Worm (Caenorhabditis elegans) whole organism, L1 larva: ENCODE data around the gene kvs-2.
A peak's percentile ranks its signal among the peaks of the same experiment; 100 is the strongest.

Experiments used
- C04F5.9 ChIP-seq: sonication (generic microtip); optimal IDR thresholded peaks from 2 replicates; lab custom pipeline; 2016; ENCODE audit warnings: missing genetic modification characterization, missing compliant biosample characterization
- alr-1 ChIP-seq: fragments of 200-800 bp; sonication (Bioruptor generic); optimal IDR thresholded peaks from 2 replicates; lab custom pipeline; 2018; ENCODE audit warnings: borderline replicate concordance, mild to moderate bottlenecking, missing genetic modification characterization, missing compliant biosample characterization
- aly-2 ChIP-seq: fragments of 150-350 bp; optimal IDR thresholded peaks from 2 replicates; lab custom pipeline; 2014; ENCODE audit warnings: missing biosample characterization, missing genetic modification characterization
- ces-1 ChIP-seq: fragments of 150-350 bp; optimal IDR thresholded peaks from 2 replicates; lab custom pipeline; 2014; ENCODE audit warnings: missing biosample characterization, missing genetic modification reagents, missing genetic modification characterization
- efl-1 ChIP-seq, 4 experiments: fragments of 150-350 bp; optimal IDR thresholded peaks in 3 of 4; peaks in 1 of 4; 1 replicate in 1 of 4; 2 replicates in 3 of 4; lab custom pipeline; 2014; ENCODE audit warnings: missing biosample characterization in 2 of 4, missing genetic modification characterization in 2 of 4, missing genetic modification reagents in 2 of 4
- elt-2 ChIP-seq: sonication (generic microtip); optimal IDR thresholded peaks from 2 replicates; lab custom pipeline; 2016; ENCODE audit warnings: missing genetic modification characterization, mild to moderate bottlenecking, inconsistent platforms, missing compliant biosample characterization, missing genetic modification reagents
- elt-3 ChIP-seq, 6 experiments: fragments of 150-350 bp in 1 of 6; sonication (generic microtip); optimal IDR thresholded peaks; 2 replicates each; lab custom pipeline; 2017 to 2018; ENCODE audit warnings: missing biosample characterization in 6 of 6, missing genetic modification characterization in 6 of 6, inconsistent platforms in 1 of 6
- hlh-4 ChIP-seq: sonication (generic microtip); optimal IDR thresholded peaks from 2 replicates; lab custom pipeline; 2016; ENCODE audit warnings: mild to moderate bottlenecking, missing genetic modification characterization, missing compliant biosample characterization
- jun-1 ChIP-seq: fragments of 150-350 bp; optimal IDR thresholded peaks from 2 replicates; lab custom pipeline; 2014; ENCODE audit warnings: missing biosample characterization, missing genetic modification reagents, missing genetic modification characterization
- lin-14 ChIP-seq: fragments of 200-800 bp; sonication (Bioruptor generic); optimal IDR thresholded peaks from 2 replicates; lab custom pipeline; 2018; ENCODE audit warnings: mild to moderate bottlenecking, missing genetic modification characterization, moderate library complexity, missing compliant biosample characterization
- lin-35 ChIP-seq, 2 experiments: fragments of 150-350 bp; optimal IDR thresholded peaks; 2 replicates each; lab custom pipeline; 2014; ENCODE audit warnings: missing biosample characterization in 2 of 2, missing genetic modification characterization in 2 of 2, missing genetic modification reagents in 2 of 2
- lir-3 ChIP-seq: sonication (generic microtip); optimal IDR thresholded peaks from 2 replicates; lab custom pipeline; 2016; ENCODE audit warnings: mild to moderate bottlenecking, missing genetic modification characterization, moderate library complexity, missing compliant biosample characterization; ENCODE audit not compliant: poor library complexity
- lsy-2 ChIP-seq, 2 experiments: fragments of 150-350 bp; optimal IDR thresholded peaks; 2 replicates each; lab custom pipeline; 2014; ENCODE audit warnings: missing biosample characterization in 2 of 2, missing genetic modification characterization in 2 of 2
- mdl-1 ChIP-seq, 2 experiments: fragments of 150-350 bp; optimal IDR thresholded peaks; 2 replicates each; lab custom pipeline; 2014 to 2017; ENCODE audit warnings: missing biosample characterization in 2 of 2, missing genetic modification characterization in 2 of 2, inconsistent platforms in 1 of 2
- mef-2 ChIP-seq: fragments of 150-350 bp; optimal IDR thresholded peaks from 2 replicates; lab custom pipeline; 2014; ENCODE audit warnings: missing biosample characterization, missing genetic modification characterization
- nhr-19 ChIP-seq: fragments of 200-800 bp; sonication (Bioruptor generic); conservative IDR thresholded peaks from 2 replicates; pipeline ENCODE4 v1.3.6; 2022; ENCODE audit warnings: missing genetic modification characterization, missing compliant biosample characterization
- nhr-20 ChIP-seq: sonication (generic microtip); optimal IDR thresholded peaks from 2 replicates; lab custom pipeline; 2016; ENCODE audit warnings: mild to moderate bottlenecking, missing genetic modification characterization, missing compliant biosample characterization
- nhr-237 ChIP-seq: fragments of 150-350 bp; optimal IDR thresholded peaks from 2 replicates; lab custom pipeline; 2014; ENCODE audit warnings: missing biosample characterization, missing genetic modification characterization
- nhr-28 ChIP-seq: fragments of 150-350 bp; optimal IDR thresholded peaks from 2 replicates; lab custom pipeline; 2014; ENCODE audit warnings: missing biosample characterization, missing genetic modification characterization
- nhr-71 ChIP-seq: sonication (generic microtip); optimal IDR thresholded peaks from 2 replicates; lab custom pipeline; 2016; ENCODE audit warnings: mild to moderate bottlenecking, missing genetic modification characterization, moderate library complexity, missing compliant biosample characterization
- nhr-84 ChIP-seq: sonication (generic microtip); optimal IDR thresholded peaks from 2 replicates; lab custom pipeline; 2017; ENCODE audit warnings: missing biosample characterization, missing genetic modification characterization
- pqm-1 ChIP-seq: sonication (generic microtip); optimal IDR thresholded peaks from 3 replicates; lab custom pipeline; 2017; ENCODE audit warnings: missing biosample characterization, missing genetic modification characterization
- rnt-1 ChIP-seq: sonication (generic microtip); optimal IDR thresholded peaks from 2 replicates; lab custom pipeline; 2016; ENCODE audit warnings: mild to moderate bottlenecking, missing genetic modification characterization, moderate library complexity, missing compliant biosample characterization
- skn-1 ChIP-seq: fragments of 150-350 bp; optimal IDR thresholded peaks from 2 replicates; lab custom pipeline; 2014; ENCODE audit warnings: missing biosample characterization, missing genetic modification characterization
- swsn-7 ChIP-seq: sonication (generic microtip); optimal IDR thresholded peaks from 2 replicates; lab custom pipeline; 2016; ENCODE audit warnings: missing genetic modification characterization, missing compliant biosample characterization
- tlp-1 ChIP-seq: fragments of 150-350 bp; optimal IDR thresholded peaks from 2 replicates; lab custom pipeline; 2014; ENCODE audit warnings: missing biosample characterization, missing genetic modification characterization
- ztf-4 ChIP-seq: fragments of 150-350 bp; optimal IDR thresholded peaks from 2 replicates; lab custom pipeline; 2014; ENCODE audit warnings: missing biosample characterization, missing genetic modification characterization

Gene kvs-2

DNA sequence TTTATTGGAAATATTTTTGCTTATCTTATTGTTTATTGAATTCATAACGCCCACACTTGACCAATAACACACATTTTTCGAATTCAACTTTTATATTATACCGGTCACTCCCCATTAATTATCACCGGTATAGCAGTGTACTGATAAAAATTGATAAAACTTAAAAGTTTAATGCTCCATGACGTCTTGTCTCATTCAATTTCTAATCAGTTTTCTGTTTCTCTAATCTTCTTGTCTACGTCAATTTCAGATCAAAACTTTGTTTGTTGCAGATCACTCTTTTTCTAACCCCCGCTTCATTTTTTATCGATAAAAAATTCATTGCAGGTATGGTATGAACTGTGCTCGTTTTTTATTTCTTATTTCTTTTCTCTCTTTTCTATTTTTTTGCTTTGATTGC, 57.9 kb downstream of the kvs-2 start:
- TF ChIP-seq mdl-1 (tag; optimal IDR thresholded peaks at IDR 0.05; lab: Kevin White, UChicago) (no peak), nhr-20 (peak; percentile 45), jun-1 (tag; lab: Kevin White, UChicago) (peak; percentile 37), lsy-2 (tag; optimal IDR thresholded peaks at IDR 0.05; lab: Kevin White, UChicago) (peak in 1 of 2 experiments; percentile 1), ztf-4 (tag; lab: Kevin White, UChicago) (no peak), nhr-28 (tag; lab: Kevin White, UChicago) (no peak), nhr-19 (no peak), lin-14 (GFP tag; lab: Kevin White, UChicago) (peak; percentile 31), lir-3 (no peak), hlh-4 (tag; lab: Kevin White, UChicago) (no peak), nhr-71 (tag; lab: Kevin White, UChicago) (peak; percentile 47), lin-35 (GFP tag; optimal IDR thresholded peaks at IDR 0.05; lab: Kevin White, UChicago) (peak in 1 of 2 experiments; percentile 38), elt-3 (tag; optimal IDR thresholded peaks at IDR 0.05; lab: Kevin White, UChicago) (no peak), nhr-237 (no peak), efl-1 (optimal IDR thresholded peaks at IDR 0.05; lab: Kevin White, UChicago) (no peak), efl-1 (GFP tag; optimal IDR thresholded peaks at IDR 0.05 in 1 of 2; lab: Kevin White, UChicago) (peak in 1 of 2 experiments; percentile 30), ces-1 (GFP tag; lab: Kevin White, UChicago) (no peak), aly-2 (tag; lab: Kevin White, UChicago) (no peak), alr-1 (tag; lab: Kevin White, UChicago) (no peak), skn-1 (tag; lab: Kevin White, UChicago) (no peak), elt-2 (tag; lab: Kevin White, UChicago) (peak; percentile 99), pqm-1 (tag; lab: Kevin White, UChicago) (peak; percentile 32), tlp-1 (tag; lab: Kevin White, UChicago) (peak; percentile 43), swsn-7 (tag; lab: Kevin White, UChicago) (no peak), C04F5.9 (no peak), mef-2 (no peak), rnt-1 (no peak), nhr-84 (tag; lab: Kevin White, UChicago) (no peak)
